Fruit fly (Drosophila melanogaster): ENCODE results near the gene ImpL2.

The ImpL2 gene

dm6 chr3L:4186659-4187058, 49.3 kb downstream of the ImpL2 start, which contains the start of gene VhaM9.7-c (continued):
- TF ChIP-seq CG34406 (GFP tag; optimal IDR thresholded peaks at IDR 0.05) (no peak), CG7368 (GFP tag; optimal IDR thresholded peaks at IDR 0.05) (no peak), CG3919 (GFP tag; optimal IDR thresholded peaks at IDR 0.05) (peak; percentile 41), esn (GFP tag; optimal IDR thresholded peaks at IDR 0.05) (peak; percentile 55), CG6792 (GFP tag; optimal IDR thresholded peaks at IDR 0.05) (peak; percentile 17), cyc (GFP tag; optimal IDR thresholded peaks at IDR 0.05) (peak; percentile 53), CG11902 (GFP tag; optimal IDR thresholded peaks at IDR 0.05) (no peak), CG8119 (GFP tag; IDR thresholded peaks at IDR 0.05) (0 out of 3 replicates have a peak, but pooled peaks have one; percentile 15), Sox102F (GFP tag; optimal IDR thresholded peaks at IDR 0.05) (peak; percentile 39), Hr4 (GFP tag; optimal IDR thresholded peaks at IDR 0.05) (no peak), CG4318 (GFP tag; optimal IDR thresholded peaks at IDR 0.05) (no peak), CG3032 (tag; optimal IDR thresholded peaks at IDR 0.05) (no peak), spab (GFP tag; optimal IDR thresholded peaks at IDR 0.05) (no peak), CG1621 (tag; optimal IDR thresholded peaks at IDR 0.05) (no peak), svp (GFP tag) (no peak), Hr38 (GFP tag; optimal IDR thresholded peaks at IDR 0.05) (no peak), CG6808 (GFP tag; optimal IDR thresholded peaks at IDR 0.05) (no peak), Hr39 (GFP tag; optimal IDR thresholded peaks at IDR 0.05) (no peak), net (GFP tag; optimal IDR thresholded peaks at IDR 0.05) (no peak)

DNA sequence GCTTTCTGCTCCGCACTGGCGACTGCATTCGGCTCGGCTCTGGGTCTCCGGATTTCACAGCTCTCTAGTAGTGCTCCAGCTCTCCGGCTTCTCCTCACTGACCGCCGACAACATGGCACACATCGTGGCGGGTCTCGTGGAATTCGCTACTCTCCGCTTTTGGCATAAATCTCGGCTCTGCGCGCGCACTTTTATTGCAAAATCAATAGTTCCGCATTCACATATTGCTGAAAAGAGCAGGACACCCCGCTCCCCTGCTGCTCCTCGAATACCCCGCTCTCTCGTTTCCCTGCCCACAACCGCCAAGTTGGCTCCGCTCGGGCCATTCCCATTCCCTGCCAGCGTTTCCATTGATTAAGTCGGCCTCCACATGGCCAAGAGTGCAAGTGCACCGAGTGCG, 50.7 kb downstream of the ImpL2 start:
- no peak for TF ChIP-seq CG8632 (GFP tag; optimal IDR thresholded peaks at IDR 0.05)
- TF ChIP-seq CG15336 (GFP tag; IDR thresholded peaks at IDR 0.05), result no peak
- TF ChIP-seq CG16779 (tag; optimal IDR thresholded peaks at IDR 0.05), result peak; percentile 6

DNA sequence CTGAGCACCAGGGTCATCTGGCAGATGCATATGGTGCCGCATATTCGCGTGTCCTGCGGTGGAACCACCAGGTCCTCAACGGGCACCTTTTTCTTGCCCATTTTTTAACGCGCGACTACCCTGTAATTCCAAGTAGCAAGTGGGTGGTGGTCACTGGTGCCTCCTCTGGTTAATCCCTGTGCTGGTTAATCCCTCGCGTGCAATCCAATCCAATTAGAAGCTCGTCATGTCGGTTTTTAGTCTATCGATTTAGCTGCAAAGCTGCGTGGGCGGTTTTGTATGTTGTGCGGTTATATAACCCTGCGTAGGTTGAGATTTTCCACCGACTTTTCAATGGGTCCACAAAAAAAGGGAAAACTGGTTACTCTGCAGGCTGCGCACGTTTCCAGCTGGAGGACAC, 51.4 kb downstream of the ImpL2 start, which contains the start of gene Teh3:
Gene Teh3, minus strand, starts transcription at position 101 of the 400 bp plus-strand sequence.
- TF ChIP-seq CG3032 (tag; optimal IDR thresholded peaks at IDR 0.05) (no peak), CG7368 (GFP tag; optimal IDR thresholded peaks at IDR 0.05) (no peak), eg (GFP tag; IDR thresholded peaks at IDR 0.05) (no peak), CG6163 (GFP tag; IDR thresholded peaks at IDR 0.05) (no peak), fd85E (GFP tag; optimal IDR thresholded peaks at IDR 0.05) (no peak), Sox102F (GFP tag; optimal IDR thresholded peaks at IDR 0.05) (no peak), CG9139 (GFP tag; optimal IDR thresholded peaks at IDR 0.05) (no peak), CG31627 (GFP tag; optimal IDR thresholded peaks at IDR 0.05) (no peak), CG4318 (GFP tag; optimal IDR thresholded peaks at IDR 0.05) (no peak), lz (GFP tag; optimal IDR thresholded peaks at IDR 0.05) (no peak), vri (GFP tag; optimal IDR thresholded peaks at IDR 0.05) (no peak), CG11902 (GFP tag; optimal IDR thresholded peaks at IDR 0.05) (no peak), CG6792 (GFP tag; optimal IDR thresholded peaks at IDR 0.05) (no peak), Hr38 (GFP tag; optimal IDR thresholded peaks at IDR 0.05) (no peak), topi (GFP tag; optimal IDR thresholded peaks at IDR 0.05) (no peak)

DNA sequence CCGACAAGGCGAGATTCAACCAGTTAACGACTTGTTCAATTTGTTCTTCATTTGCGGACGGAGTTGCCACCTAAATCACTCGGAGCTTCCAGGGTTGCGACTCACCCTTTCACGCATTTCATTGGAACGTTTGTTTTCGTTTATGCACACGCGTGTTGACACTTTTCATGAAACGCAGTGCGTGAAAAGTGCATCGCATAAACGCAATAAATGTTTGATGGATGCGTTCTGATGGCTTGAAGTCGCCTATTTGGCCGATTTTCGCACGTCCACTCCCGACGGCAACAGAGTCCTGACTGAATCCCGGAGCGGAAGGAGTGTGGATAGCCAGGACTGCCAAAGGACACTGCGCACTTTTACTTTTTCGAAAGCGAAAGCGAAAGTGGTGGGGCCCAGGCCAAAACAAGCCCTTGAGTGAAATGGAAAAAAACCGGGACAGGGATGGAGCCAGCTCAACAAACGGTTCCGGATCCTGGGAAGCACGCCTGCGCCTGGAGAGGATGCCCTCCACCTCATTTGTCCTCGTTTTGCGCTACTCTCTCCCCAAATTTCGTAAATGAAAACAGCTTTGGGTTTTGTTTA, 57.9 kb downstream of the ImpL2 start, which contains the start of gene Teh4:
Gene Teh4, minus strand, starts transcription at position 290 of the 582 bp plus-strand sequence.
- TF ChIP-seq eg (GFP tag; IDR thresholded peaks at IDR 0.05) (0 out of 3 replicates have a peak, but pooled peaks have one; percentile 34), ss (GFP tag; optimal IDR thresholded peaks at IDR 0.05) (peak in 1 of 2 experiments; percentile 72), pdm3 (GFP tag; optimal IDR thresholded peaks at IDR 0.05) (no peak), CG31627 (GFP tag; optimal IDR thresholded peaks at IDR 0.05) (no peak), Met (GFP tag; optimal IDR thresholded peaks at IDR 0.05) (no peak), Hr38 (GFP tag; optimal IDR thresholded peaks at IDR 0.05) (no peak), Sox102F (GFP tag; optimal IDR thresholded peaks at IDR 0.05) (no peak), fd85E (GFP tag; optimal IDR thresholded peaks at IDR 0.05) (no peak), Eip93F (GFP tag; optimal IDR thresholded peaks at IDR 0.05) (no peak), fd59A (GFP tag; optimal IDR thresholded peaks at IDR 0.05) (peak; percentile 24), salr (GFP tag; optimal IDR thresholded peaks at IDR 0.05) (peak in 1 of 2 experiments; percentile 25), CG1621 (tag; optimal IDR thresholded peaks at IDR 0.05) (peak; percentile 38), dsx (GFP tag; optimal IDR thresholded peaks at IDR 0.05; ENCODE audit: poor library complexity, severe bottlenecking) (no peak), net (GFP tag; optimal IDR thresholded peaks at IDR 0.05) (peak; percentile 5), CG6808 (GFP tag; optimal IDR thresholded peaks at IDR 0.05) (peak; percentile 61), CG11294 (GFP tag; IDR thresholded peaks at IDR 0.05) (no peak), lz (GFP tag; optimal IDR thresholded peaks at IDR 0.05) (no peak), spab (GFP tag; optimal IDR thresholded peaks at IDR 0.05) (peak; percentile 45), svp (GFP tag) (peak; percentile 46), Gug (GFP tag; IDR thresholded peaks at IDR 0.05) (no peak), CG32006 (GFP tag; optimal IDR thresholded peaks at IDR 0.05) (no peak), CG8119 (GFP tag; IDR thresholded peaks at IDR 0.05) (0 out of 3 replicates have a peak, but pooled peaks have one; percentile 21), Ets96B (tag; optimal IDR thresholded peaks at IDR 0.05) (peak; percentile 50), CG9139 (GFP tag; optimal IDR thresholded peaks at IDR 0.05) (peak; percentile 44), dac (GFP tag; optimal IDR thresholded peaks at IDR 0.05) (no peak), Sox15 (GFP tag; optimal IDR thresholded peaks at IDR 0.05) (no peak)

All from whole organism, prepupa.